Worm (Caenorhabditis elegans): Measurements from ENCODE around the gene T01B7.5.

Gene T01B7.5

ce11 chrII:8766475-8766874 is 49.8 kb downstream of the T01B7.5 start, which contains the start of the genes nsph-1.1 and K08F8.15:
Gene nsph-1.1 (plus strand): TSS chrII:8766775.
Gene K08F8.15 (plus strand): TSS chrII:8766809.
- TF ChIP-seq ztf-11 (tag; optimal IDR thresholded peaks at IDR 0.05) (no peak), daf-8 (GFP tag; IDR thresholded peaks at IDR 0.05) (no peak), nhr-11 (tag; optimal IDR thresholded peaks at IDR 0.05) (no peak), aly-2 (tag; optimal IDR thresholded peaks at IDR 0.05) (no peak), mep-1 (tag; optimal IDR thresholded peaks at IDR 0.05) (no peak), tag-97 (GFP tag; IDR thresholded peaks at IDR 0.05) (no peak), hif-1 (tag; optimal IDR thresholded peaks at IDR 0.05) (no peak), R02D3.7 (tag; optimal IDR thresholded peaks at IDR 0.05) (no peak), zfp-3 (GFP tag; conservative IDR thresholded peaks at IDR 0.05) (no peak), cey-2 (tag; optimal IDR thresholded peaks at IDR 0.05; ENCODE audit: borderline replicate concordance, insufficient read depth) (no peak), hlh-11 (tag; optimal IDR thresholded peaks at IDR 0.05) (no peak)

ce11 chrII:8766897-8767296 is 50.3 kb downstream of the T01B7.5 start, which contains the start of gene pah-1:
Gene pah-1 (minus strand): TSS chrII:8766997.
- TF ChIP-seq daf-16 (GFP tag; optimal IDR thresholded peaks at IDR 0.05) (no peak), daf-16 (tag; optimal IDR thresholded peaks at IDR 0.05) (no peak), gei-8 (GFP tag; optimal IDR thresholded peaks at IDR 0.05) (no peak), dve-1 (tag; optimal IDR thresholded peaks at IDR 0.05; ENCODE audit: insufficient read depth) (no peak), nhr-6 (tag; optimal IDR thresholded peaks at IDR 0.05) (no peak), zfp-3 (GFP tag; conservative IDR thresholded peaks at IDR 0.05) (no peak), saeg-2 (GFP tag; IDR thresholded peaks at IDR 0.05) (no peak), tra-1 (GFP tag; IDR thresholded peaks at IDR 0.05) (no peak), Y75B8A.6 (GFP tag; IDR thresholded peaks at IDR 0.05) (no peak), ceh-44 (GFP tag; IDR thresholded peaks at IDR 0.05) (no peak)

- no peak for TF ChIP-seq sdz-12 (GFP tag; optimal IDR thresholded peaks at IDR 0.05)
- peak; percentile 48 for TF ChIP-seq mep-1 (tag; optimal IDR thresholded peaks at IDR 0.05)
- no peak for TF ChIP-seq nhr-6 (tag; optimal IDR thresholded peaks at IDR 0.05)
- TF ChIP-seq egl-27 (tag; optimal IDR thresholded peaks at IDR 0.05) = no peak
- no peak for TF ChIP-seq zag-1 (tag; optimal IDR thresholded peaks at IDR 0.05)
- TF ChIP-seq Y75B8A.6 (GFP tag; IDR thresholded peaks at IDR 0.05) = no peak
- no peak for TF ChIP-seq daf-16 (GFP tag; optimal IDR thresholded peaks at IDR 0.05)
- peak; percentile 11 for TF ChIP-seq daf-16 (tag; optimal IDR thresholded peaks at IDR 0.05)
- TF ChIP-seq dve-1 (tag; optimal IDR thresholded peaks at IDR 0.05; ENCODE audit: insufficient read depth) = peak; percentile 25
- TF ChIP-seq unc-39 (tag; optimal IDR thresholded peaks at IDR 0.05) = no peak
- no peak for TF ChIP-seq lin-13 (GFP tag; optimal IDR thresholded peaks at IDR 0.05)
- no peak for TF ChIP-seq daf-19 (GFP tag; conservative IDR thresholded peaks at IDR 0.05)
- no peak for TF ChIP-seq zip-2 (tag; optimal IDR thresholded peaks at IDR 0.05)
- TF ChIP-seq F44E2.7 (GFP tag; IDR thresholded peaks at IDR 0.05) = no peak
- no peak for TF ChIP-seq mdl-1 (tag; optimal IDR thresholded peaks at IDR 0.05)
- TF ChIP-seq hlh-30 (tag; optimal IDR thresholded peaks at IDR 0.05; ENCODE audit: insufficient read depth) = peak; percentile 30
- TF ChIP-seq hmg-1.1 (GFP tag; IDR thresholded peaks at IDR 0.05) = peak; percentile 65
- peak; percentile 54 for TF ChIP-seq mes-2 (tag; optimal IDR thresholded peaks at IDR 0.05; ENCODE audit: poor library complexity, severe bottlenecking)
- no peak for TF ChIP-seq nhr-25 (tag; optimal IDR thresholded peaks at IDR 0.05; ENCODE audit: borderline replicate concordance, insufficient read depth)
- TF ChIP-seq pqm-1 (tag; optimal IDR thresholded peaks at IDR 0.05) = peak; percentile 3
- peak in 1 of 2 experiments; percentile 57 for TF ChIP-seq unc-62 (GFP tag; optimal IDR thresholded peaks at IDR 0.05 in 1 of 2)
- TF ChIP-seq unc-62 (tag; optimal IDR thresholded peaks at IDR 0.05) = no peak
- TF ChIP-seq dmd-6 (GFP tag; IDR thresholded peaks at IDR 0.05) = peak; percentile 27; the same call in 1 of the 2 replicates
- no peak for TF ChIP-seq ceh-82 (tag; optimal IDR thresholded peaks at IDR 0.05)
- peak; percentile 1 for TF ChIP-seq rbr-2 (tag; optimal IDR thresholded peaks at IDR 0.05)
- TF ChIP-seq egl-43 (GFP tag; IDR thresholded peaks at IDR 0.05) = no peak
- peak; percentile 20 for TF ChIP-seq hlh-11 (tag; optimal IDR thresholded peaks at IDR 0.05)
- no peak for TF ChIP-seq F49E8.2 (tag; optimal IDR thresholded peaks at IDR 0.05; ENCODE audit: borderline replicate concordance)
- no peak for TF ChIP-seq spr-1 (tag; optimal IDR thresholded peaks at IDR 0.05)
- TF ChIP-seq lin-39 (tag; optimal IDR thresholded peaks at IDR 0.05) = no peak
- TF ChIP-seq lin-1 (GFP tag; IDR thresholded peaks at IDR 0.05) = no peak
- peak in 1 of 2 experiments; percentile 32 for TF ChIP-seq lsy-2 (tag; optimal IDR thresholded peaks at IDR 0.05)
- TF ChIP-seq fkh-10 (GFP tag; optimal IDR thresholded peaks at IDR 0.05) = no peak
- no peak for TF ChIP-seq lir-3 (tag; optimal IDR thresholded peaks at IDR 0.05)
These were observed 52.7 kb downstream of the T01B7.5 start for ce11 chrII:8769375-8769774.
